Fruit fly (Drosophila melanogaster) whole organism, embryonic: ENCODE measurements around the gene Chchd2.

Experiments
- ATbp ChIP-seq: fragments of 200-800 bp; sonication (Bioruptor generic); optimal IDR thresholded peaks from 2 replicates; lab custom pipeline; 2017; ENCODE audit warnings: missing biosample characterization, mild to moderate bottlenecking, missing genetic modification characterization, missing genetic modification reagents
- C15 ChIP-seq: fragments of 200-800 bp; sonication (Bioruptor generic); IDR thresholded peaks from 3 replicates; pipeline ENCODE4 v1.3.6; 2022; ENCODE audit warnings: missing biosample characterization, missing genetic modification characterization
- CG1024 ChIP-seq: fragments of 200-800 bp; sonication (Bioruptor generic); IDR thresholded peaks from 2 replicates; pipeline ENCODE4 v1.3.6; 2022; ENCODE audit warnings: missing biosample characterization, missing genetic modification characterization
- CG12104 ChIP-seq: fragments of 200-800 bp; sonication (Bioruptor generic); optimal IDR thresholded peaks from 3 replicates; lab custom pipeline; 2016; ENCODE audit warnings: missing biosample characterization, missing genetic modification characterization
- CG12942 ChIP-seq: fragments of 200-800 bp; sonication (Bioruptor generic); optimal IDR thresholded peaks from 3 replicates; lab custom pipeline; 2016; ENCODE audit warnings: missing biosample characterization, missing genetic modification characterization
- CG13775 ChIP-seq: fragments of 200-800 bp; sonication (Bioruptor generic); optimal IDR thresholded peaks from 3 replicates; lab custom pipeline; 2017; ENCODE audit warnings: missing biosample characterization, mild to moderate bottlenecking, missing genetic modification characterization
- CG14014 ChIP-seq: fragments of 200-800 bp; sonication (Bioruptor generic); IDR thresholded peaks from 2 replicates; pipeline ENCODE4 v1.3.6; 2022; ENCODE audit warnings: missing biosample characterization, missing genetic modification characterization
- CG14667 ChIP-seq: fragments of 200-800 bp; sonication (Bioruptor generic); IDR thresholded peaks from 2 replicates; pipeline ENCODE4 v1.3.6; 2022; ENCODE audit warnings: missing biosample characterization, missing genetic modification characterization
- CG1603 ChIP-seq: fragments of 200-800 bp; sonication (Bioruptor generic); optimal IDR thresholded peaks from 2 replicates; lab custom pipeline; 2019; ENCODE audit warnings: missing biosample characterization, mild to moderate bottlenecking, missing genetic modification characterization, moderate library complexity
- CG16815 ChIP-seq: fragments of 200-800 bp; sonication (Bioruptor generic); optimal IDR thresholded peaks from 3 replicates; lab custom pipeline; 2017; ENCODE audit warnings: missing biosample characterization, mild to moderate bottlenecking, missing genetic modification characterization
- CG16863 ChIP-seq: fragments of 200-800 bp; sonication (Bioruptor generic); optimal IDR thresholded peaks from 3 replicates; lab custom pipeline; 2016; ENCODE audit warnings: missing biosample characterization, missing genetic modification characterization
- CG17912 ChIP-seq: fragments of 200-800 bp; sonication (Bioruptor generic); optimal IDR thresholded peaks from 2 replicates; lab custom pipeline; 2018; ENCODE audit warnings: missing biosample characterization, mild to moderate bottlenecking, missing genetic modification characterization
- CG1792 ChIP-seq: fragments of 200-800 bp; sonication (Bioruptor generic); optimal IDR thresholded peaks from 2 replicates; lab custom pipeline; 2016; ENCODE audit warnings: missing biosample characterization, missing genetic modification characterization
- CG1832 ChIP-seq: fragments of 200-800 bp; sonication (Bioruptor generic); optimal IDR thresholded peaks from 2 replicates; lab custom pipeline; 2017; ENCODE audit warnings: missing biosample characterization, mild to moderate bottlenecking, missing genetic modification characterization, inconsistent platforms
- CG32532 ChIP-seq: fragments of 200-800 bp; sonication (Bioruptor generic); IDR thresholded peaks from 2 replicates; pipeline ENCODE4 v1.3.6; 2022; ENCODE audit warnings: missing biosample characterization, missing genetic modification characterization
- CG3281 ChIP-seq: fragments of 200-800 bp; sonication (Bioruptor generic); optimal IDR thresholded peaks from 3 replicates; lab custom pipeline; 2017; ENCODE audit warnings: missing biosample characterization, mild to moderate bottlenecking, missing genetic modification characterization
- CG6689 ChIP-seq: fragments of 200-800 bp; sonication (Bioruptor generic); IDR thresholded peaks from 2 replicates; pipeline ENCODE4 v1.3.6; 2022; ENCODE audit warnings: missing biosample characterization, missing genetic modification characterization
- CG7928 ChIP-seq: fragments of 200-800 bp; sonication (Bioruptor generic); optimal IDR thresholded peaks from 2 replicates; lab custom pipeline; 2017; ENCODE audit warnings: missing biosample characterization, mild to moderate bottlenecking, missing genetic modification characterization
- CG8290 ChIP-seq, 3 experiments: fragments of 200-800 bp; sonication (Bioruptor generic); optimal IDR thresholded peaks; 2 replicates each; lab custom pipeline; 2016 to 2019; ENCODE audit warnings: missing biosample characterization in 3 of 3, missing genetic modification characterization in 3 of 3, mild to moderate bottlenecking in 2 of 3, moderate library complexity in 1 of 3
- CG8924 ChIP-seq: fragments of 200-800 bp; optimal IDR thresholded peaks from 3 replicates; lab custom pipeline; 2019; ENCODE audit warnings: missing biosample characterization, mild to moderate bottlenecking, missing genetic modification characterization, moderate library complexity
- Dad ChIP-seq: fragments of 200-800 bp; sonication (Bioruptor generic); optimal IDR thresholded peaks from 3 replicates; lab custom pipeline; 2016; ENCODE audit warnings: missing biosample characterization, missing genetic modification characterization
- Ets97D ChIP-seq: fragments of 200-800 bp; sonication (Bioruptor generic); optimal IDR thresholded peaks from 3 replicates; lab custom pipeline; 2016; ENCODE audit warnings: missing biosample characterization, missing genetic modification characterization
- H15 ChIP-seq: fragments of 200-800 bp; sonication (Bioruptor generic); IDR thresholded peaks from 3 replicates; pipeline ENCODE4 v1.3.6; 2022; ENCODE audit warnings: missing biosample characterization, missing genetic modification characterization
- Lhr ChIP-seq: fragments of 200-800 bp; sonication (Bioruptor generic); optimal IDR thresholded peaks from 3 replicates; lab custom pipeline; 2017; ENCODE audit warnings: mild to moderate bottlenecking, missing biosample characterization, missing genetic modification reagents, missing genetic modification characterization
- Mes4 ChIP-seq: fragments of 200-800 bp; sonication (Bioruptor generic); optimal IDR thresholded peaks from 2 replicates; lab custom pipeline; 2016; ENCODE audit warnings: missing biosample characterization, missing genetic modification characterization
- Nf-YC ChIP-seq: fragments of 200-800 bp; optimal IDR thresholded peaks from 3 replicates; lab custom pipeline; 2019; ENCODE audit warnings: missing biosample characterization, mild to moderate bottlenecking, missing genetic modification characterization, moderate library complexity
- Sin3A ChIP-seq: fragments of >200 bp; optimal IDR thresholded peaks from 2 replicates; lab custom pipeline; 2018
- Sry-β ChIP-seq: fragments of 200-800 bp; sonication (Bioruptor generic); optimal IDR thresholded peaks from 2 replicates; lab custom pipeline; 2018; ENCODE audit warnings: missing biosample characterization, mild to moderate bottlenecking, missing genetic modification characterization, moderate library complexity
- Ssrp ChIP-seq: fragments of 200-800 bp; sonication (Bioruptor generic); optimal IDR thresholded peaks from 2 replicates; lab custom pipeline; 2018; ENCODE audit warnings: missing biosample characterization, mild to moderate bottlenecking, missing genetic modification characterization, moderate library complexity
- Vsx1 ChIP-seq: fragments of 200-800 bp; sonication (Bioruptor generic); optimal IDR thresholded peaks from 2 replicates; lab custom pipeline; 2017; ENCODE audit warnings: missing biosample characterization, mild to moderate bottlenecking, missing genetic modification characterization, missing genetic modification reagents
- dpn ChIP-seq, 2 experiments: fragments of 200-800 bp; sonication (Bioruptor generic); optimal IDR thresholded peaks; 3 replicates each; lab custom pipeline; 2016; ENCODE audit warnings: missing biosample characterization in 2 of 2, missing genetic modification characterization in 2 of 2
- fd96Cb ChIP-seq: fragments of 200-800 bp; sonication (Bioruptor generic); optimal IDR thresholded peaks from 2 replicates; lab custom pipeline; 2018; ENCODE audit warnings: missing biosample characterization, mild to moderate bottlenecking, missing genetic modification characterization, moderate library complexity
- ftz-f1 ChIP-seq: fragments of 200-800 bp; sonication (Bioruptor generic); optimal IDR thresholded peaks from 2 replicates; lab custom pipeline; 2016; ENCODE audit warnings: missing biosample characterization, missing genetic modification characterization
- inv ChIP-seq: fragments of 200-800 bp; sonication (Bioruptor generic); IDR thresholded peaks from 2 replicates; pipeline ENCODE4 v1.3.6; 2022; ENCODE audit warnings: missing biosample characterization, missing genetic modification characterization; ENCODE audit not compliant: partially characterized antibody
- klu ChIP-seq: fragments of 200-800 bp; sonication (Bioruptor generic); IDR thresholded peaks from 2 replicates; pipeline ENCODE4 v1.3.6; 2022; ENCODE audit warnings: missing biosample characterization, missing genetic modification characterization
- lab ChIP-seq: fragments of 200-800 bp; sonication (Bioruptor generic); optimal IDR thresholded peaks from 3 replicates; lab custom pipeline; 2017; ENCODE audit warnings: missing biosample characterization, missing genetic modification characterization, mild to moderate bottlenecking, moderate library complexity, missing genetic modification reagents
- lmd ChIP-seq: fragments of 200-800 bp; sonication (Bioruptor generic); IDR thresholded peaks from 2 replicates; pipeline ENCODE4 v1.3.6; 2022; ENCODE audit warnings: missing biosample characterization, missing genetic modification characterization
- lola ChIP-seq, 3 experiments: fragments of >200 bp in 2 of 3; fragments of 200-800 bp in 1 of 3; sonication (Bioruptor generic) in 1 of 3; optimal IDR thresholded peaks; 2 replicates each; lab custom pipeline; 2017 to 2019; ENCODE audit warnings: missing biosample characterization in 3 of 3, missing genetic modification characterization in 3 of 3, mild to moderate bottlenecking in 1 of 3, moderate library complexity in 1 of 3
- nmo ChIP-seq: fragments of 200-800 bp; sonication (Bioruptor generic); optimal IDR thresholded peaks from 2 replicates; lab custom pipeline; 2018; ENCODE audit warnings: missing biosample characterization, mild to moderate bottlenecking, missing genetic modification characterization, moderate library complexity
- onecut ChIP-seq: fragments of 200-800 bp; sonication (Bioruptor generic); IDR thresholded peaks from 2 replicates; pipeline ENCODE4 v1.3.6; 2022; ENCODE audit warnings: missing biosample characterization, missing genetic modification characterization
- peb ChIP-seq: fragments of 200-800 bp; sonication (Bioruptor generic); IDR thresholded peaks from 2 replicates; pipeline ENCODE4 v1.3.6; 2022; ENCODE audit warnings: missing biosample characterization, missing genetic modification characterization
- scrt ChIP-seq: fragments of 200-800 bp; sonication (Bioruptor generic); optimal IDR thresholded peaks from 2 replicates; lab custom pipeline; 2018; ENCODE audit warnings: missing biosample characterization, mild to moderate bottlenecking, missing genetic modification characterization, moderate library complexity
- sd ChIP-seq: fragments of 200-800 bp; sonication (Bioruptor generic); optimal IDR thresholded peaks from 3 replicates; lab custom pipeline; 2018; ENCODE audit warnings: missing biosample characterization, mild to moderate bottlenecking, missing genetic modification characterization, moderate library complexity
- slbo ChIP-seq: fragments of 200-800 bp; sonication (Bioruptor generic); IDR thresholded peaks from 2 replicates; pipeline ENCODE4 v1.3.6; 2022; ENCODE audit warnings: missing biosample characterization, missing genetic modification characterization
- sna ChIP-seq: fragments of 200-800 bp; sonication (Bioruptor generic); IDR thresholded peaks from 2 replicates; pipeline ENCODE4 v1.3.6; 2022; ENCODE audit warnings: missing biosample characterization, missing genetic modification characterization; ENCODE audit not compliant: partially characterized antibody
- so ChIP-seq: fragments of 200-800 bp; sonication (Bioruptor generic); IDR thresholded peaks from 3 replicates; pipeline ENCODE4 v1.3.6; 2022; ENCODE audit warnings: missing biosample characterization, missing genetic modification characterization
- sob ChIP-seq: fragments of 200-800 bp; sonication (Bioruptor generic); IDR thresholded peaks from 2 replicates; pipeline ENCODE4 v1.3.6; 2022; ENCODE audit warnings: missing biosample characterization, missing genetic modification characterization
- stwl ChIP-seq: fragments of 200-800 bp; sonication (Bioruptor generic); optimal IDR thresholded peaks from 3 replicates; lab custom pipeline; 2018; ENCODE audit warnings: missing biosample characterization, mild to moderate bottlenecking, missing genetic modification characterization, moderate library complexity
- twi ChIP-seq: fragments of 200-800 bp; optimal IDR thresholded peaks from 2 replicates; lab custom pipeline; 2019; ENCODE audit warnings: missing biosample characterization, mild to moderate bottlenecking, missing genetic modification characterization, moderate library complexity
- unpg ChIP-seq: fragments of 200-800 bp; sonication (Bioruptor generic); optimal IDR thresholded peaks from 3 replicates; lab custom pipeline; 2018; ENCODE audit warnings: missing biosample characterization, mild to moderate bottlenecking, missing genetic modification characterization, moderate library complexity
- wek ChIP-seq: fragments of 200-800 bp; sonication (Bioruptor generic); optimal IDR thresholded peaks from 3 replicates; lab custom pipeline; 2018; ENCODE audit warnings: missing biosample characterization, mild to moderate bottlenecking, missing genetic modification characterization, moderate library complexity

The Chchd2 gene

DNA sequence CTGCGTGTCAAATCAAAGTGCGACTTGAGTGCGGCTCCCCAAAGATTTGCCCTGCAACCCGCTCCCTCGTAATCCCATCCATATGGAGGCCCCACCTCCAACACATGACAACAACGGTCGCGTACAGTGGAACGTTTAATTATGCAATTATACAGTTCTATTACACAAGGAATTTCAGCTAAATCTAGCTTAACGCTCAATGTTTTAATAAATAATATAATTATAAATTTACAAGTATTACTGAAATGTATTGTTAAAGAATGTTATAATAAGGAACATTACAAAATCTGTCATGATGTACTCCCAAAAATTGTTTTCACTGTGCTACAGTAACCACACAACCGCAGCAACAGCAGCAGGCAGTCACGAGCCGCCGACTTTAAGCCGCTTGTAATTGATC lies 25.3 kb downstream of the Chchd2 start (continued):
- TF ChIP-seq Nf-YC, result no peak
- peak; percentile 42 for TF ChIP-seq twi
- TF ChIP-seq CG17912 (GFP tag; lab: Kevin White, UChicago), result no peak
- TF ChIP-seq CG1832 (GFP tag; lab: Kevin White, UChicago), result no peak
- TF ChIP-seq CG7928, result no peak
- TF ChIP-seq sna (GFP tag; lab: Robert Waterston, UW), result no peak
- no peak for TF ChIP-seq CG3281
- TF ChIP-seq lola (GFP tag; optimal IDR thresholded peaks at IDR 0.05; lab: Kevin White, UChicago), result peak in 1 of 3 experiments; percentile 2
- TF ChIP-seq CG16815, result no peak
- TF ChIP-seq slbo (GFP tag; lab: Robert Waterston, UW), result no peak
- no peak for TF ChIP-seq peb (GFP tag; lab: Robert Waterston, UW)
- no peak for TF ChIP-seq Mes4 (GFP tag; lab: Kevin White, UChicago)
- TF ChIP-seq CG12942 (GFP tag; lab: Kevin White, UChicago), result no peak
- TF ChIP-seq wek (GFP tag; lab: Kevin White, UChicago), result no peak
- TF ChIP-seq CG32532 (GFP tag; lab: Robert Waterston, UW), result no peak
- no peak for TF ChIP-seq scrt (GFP tag; lab: Kevin White, UChicago)
- TF ChIP-seq CG1792 (GFP tag; lab: Kevin White, UChicago), result no peak
- TF ChIP-seq lmd (GFP tag; lab: Robert Waterston, UW), result peak; percentile 17; the same call in 1 of the 2 replicates
- no peak for TF ChIP-seq CG8924 (tag; lab: Kevin White, UChicago)
- TF ChIP-seq CG1603 (tag; lab: Kevin White, UChicago), result no peak
- TF ChIP-seq stwl, result no peak
- TF ChIP-seq onecut (GFP tag; lab: Robert Waterston, UW), result no peak
- TF ChIP-seq CG14667 (GFP tag; lab: Robert Waterston, UW), result no peak
- no peak for TF ChIP-seq ftz-f1
- no peak for TF ChIP-seq CG1024 (GFP tag; lab: Robert Waterston, UW)
- no peak for TF ChIP-seq CG14014
- no peak for TF ChIP-seq CG12104 (GFP tag; lab: Kevin White, UChicago)
- TF ChIP-seq unpg (GFP tag; lab: Kevin White, UChicago), result no peak
- TF ChIP-seq CG13775 (GFP tag; lab: Kevin White, UChicago), result no peak
- no peak for TF ChIP-seq dpn (GFP tag; optimal IDR thresholded peaks at IDR 0.05; lab: Kevin White, UChicago)
- 0 out of 3 replicates have a peak, but pooled peaks have one; percentile 40 for TF ChIP-seq H15
- TF ChIP-seq Lhr, result no peak
- no peak for TF ChIP-seq Ssrp (tag; lab: Kevin White, UChicago)
- TF ChIP-seq sob (GFP tag; lab: Robert Waterston, UW), result no peak
- TF ChIP-seq Ets97D (GFP tag; lab: Kevin White, UChicago), result no peak
- no peak for TF ChIP-seq CG16863
- TF ChIP-seq fd96Cb (tag; lab: Kevin White, UChicago), result no peak
- no peak for TF ChIP-seq CG6689 (GFP tag; lab: Robert Waterston, UW)
- no peak for TF ChIP-seq Sin3A (lab: Kevin White, UChicago)
- no peak for TF ChIP-seq Sry-β (GFP tag; lab: Kevin White, UChicago)
- TF ChIP-seq lab (GFP tag; lab: Kevin White, UChicago), result peak; percentile 11
- TF ChIP-seq C15 (GFP tag; lab: Robert Waterston, UW), result no peak
- no peak for TF ChIP-seq inv (GFP tag; lab: Robert Waterston, UW)
- TF ChIP-seq ATbp (GFP tag; lab: Kevin White, UChicago), result peak; percentile 12
- TF ChIP-seq Dad (GFP tag; lab: Kevin White, UChicago), result no peak
- TF ChIP-seq sd (tag; lab: Kevin White, UChicago), result no peak
- TF ChIP-seq so (GFP tag; lab: Robert Waterston, UW), result no peak
- peak; percentile 32 for TF ChIP-seq nmo (GFP tag; lab: Kevin White, UChicago)
- TF ChIP-seq Vsx1 (GFP tag; lab: Kevin White, UChicago), result no peak
- TF ChIP-seq klu (GFP tag; lab: Robert Waterston, UW), result no peak
- TF ChIP-seq CG8290 (GFP tag; optimal IDR thresholded peaks at IDR 0.05; lab: Kevin White, UChicago), result no peak
- TF ChIP-seq CG8290 (tag; optimal IDR thresholded peaks at IDR 0.05; lab: Kevin White, UChicago), result no peak
